Fruit fly (Drosophila melanogaster) whole organism, embryonic: ENCODE data around the gene mag.
A peak's percentile ranks its signal among the peaks of the same experiment; 100 is the strongest.

Experiments used
- Antp ChIP-seq: fragments of 200-800 bp; sonication (Bioruptor generic); optimal IDR thresholded peaks from 3 replicates; lab custom pipeline; 2016; ENCODE audit warnings: missing biosample characterization, missing genetic modification characterization
- Awh ChIP-seq: fragments of 200-800 bp; sonication (Bioruptor generic); IDR thresholded peaks from 2 replicates; pipeline ENCODE4, ENCODE4 v1.3.6; 2022; ENCODE audit warnings: missing biosample characterization, missing genetic modification characterization
- CG10209 ChIP-seq: fragments of 200-800 bp; sonication (Bioruptor generic); optimal IDR thresholded peaks from 3 replicates; lab custom pipeline; 2017; ENCODE audit warnings: missing biosample characterization, mild to moderate bottlenecking, missing genetic modification characterization, missing genetic modification reagents
- CG10267 ChIP-seq: fragments of 200-800 bp; sonication (Bioruptor generic); optimal IDR thresholded peaks from 2 replicates; lab custom pipeline; 2018; ENCODE audit warnings: missing biosample characterization, mild to moderate bottlenecking, missing genetic modification characterization, moderate library complexity
- CG10979 ChIP-seq: fragments of 200-800 bp; sonication (Bioruptor generic); optimal IDR thresholded peaks from 2 replicates; lab custom pipeline; 2018; ENCODE audit warnings: missing biosample characterization, mild to moderate bottlenecking, missing genetic modification characterization, moderate library complexity
- CG14667 ChIP-seq: fragments of 200-800 bp; sonication (Bioruptor generic); IDR thresholded peaks from 2 replicates; pipeline ENCODE4 v1.3.6; 2022; ENCODE audit warnings: missing biosample characterization, missing genetic modification characterization
- CG15479 ChIP-seq: fragments of 200-800 bp; sonication (Bioruptor generic); optimal IDR thresholded peaks from 3 replicates; lab custom pipeline; 2019; ENCODE audit warnings: missing biosample characterization, mild to moderate bottlenecking, missing genetic modification characterization, moderate library complexity
- CG15601 ChIP-seq: fragments of 200-800 bp; sonication (Bioruptor generic); optimal IDR thresholded peaks from 3 replicates; lab custom pipeline; 2019; ENCODE audit warnings: missing biosample characterization, mild to moderate bottlenecking, missing genetic modification characterization, moderate library complexity
- CG1602 ChIP-seq: fragments of 200-800 bp; sonication (Bioruptor generic); optimal IDR thresholded peaks from 3 replicates; lab custom pipeline; 2016; ENCODE audit warnings: missing biosample characterization, missing genetic modification characterization
- CG2202 ChIP-seq: fragments of 200-800 bp; sonication (Bioruptor generic); optimal IDR thresholded peaks from 2 replicates; lab custom pipeline; 2018; ENCODE audit warnings: missing biosample characterization, mild to moderate bottlenecking, missing genetic modification characterization
- CG32532 ChIP-seq: fragments of 200-800 bp; sonication (Bioruptor generic); IDR thresholded peaks from 2 replicates; pipeline ENCODE4 v1.3.6; 2022; ENCODE audit warnings: missing biosample characterization, missing genetic modification characterization
- CG33213 ChIP-seq: fragments of 200-800 bp; sonication (Bioruptor generic); optimal IDR thresholded peaks from 3 replicates; lab custom pipeline; 2016; ENCODE audit warnings: missing biosample characterization, missing genetic modification characterization
- CG34422 ChIP-seq: fragments of 200-800 bp; sonication (Bioruptor generic); IDR thresholded peaks from 3 replicates; pipeline ENCODE4 v1.3.6; 2022; ENCODE audit warnings: missing biosample characterization, missing genetic modification characterization
- CG4820 ChIP-seq: fragments of 200-800 bp; sonication (Bioruptor generic); optimal IDR thresholded peaks from 3 replicates; lab custom pipeline; 2016; ENCODE audit warnings: missing biosample characterization, missing genetic modification characterization
- CG5953 ChIP-seq: fragments of 200-800 bp; sonication (Bioruptor generic); IDR thresholded peaks from 2 replicates; pipeline ENCODE4 v1.3.6; 2022; ENCODE audit warnings: missing biosample characterization, missing genetic modification characterization
- CG6654 ChIP-seq: fragments of 200-800 bp; sonication (Bioruptor generic); optimal IDR thresholded peaks from 2 replicates; lab custom pipeline; 2017; ENCODE audit warnings: missing biosample characterization, mild to moderate bottlenecking, missing genetic modification characterization
- CG6683 ChIP-seq: fragments of 200-800 bp; sonication (Bioruptor generic); optimal IDR thresholded peaks from 2 replicates; lab custom pipeline; 2017; ENCODE audit warnings: missing biosample characterization, mild to moderate bottlenecking, missing genetic modification characterization, missing genetic modification reagents
- CG7556 ChIP-seq: fragments of 200-800 bp; sonication (Bioruptor generic); optimal IDR thresholded peaks from 2 replicates; lab custom pipeline; 2017; ENCODE audit warnings: missing biosample characterization, mild to moderate bottlenecking, missing genetic modification characterization
- CG9727 ChIP-seq: fragments of 200-800 bp; sonication (Bioruptor generic); optimal IDR thresholded peaks from 3 replicates; lab custom pipeline; 2017; ENCODE audit warnings: missing biosample characterization, mild to moderate bottlenecking, missing genetic modification characterization
- CG9797 ChIP-seq: fragments of 200-800 bp; sonication (Bioruptor generic); optimal IDR thresholded peaks from 3 replicates; lab custom pipeline; 2018; ENCODE audit warnings: missing biosample characterization, mild to moderate bottlenecking, missing genetic modification characterization
- CG9817 ChIP-seq: fragments of 200-800 bp; sonication (Bioruptor generic); optimal IDR thresholded peaks from 2 replicates; lab custom pipeline; 2018; ENCODE audit warnings: missing biosample characterization, mild to moderate bottlenecking, missing genetic modification characterization, moderate library complexity
- CHES-1-like ChIP-seq: fragments of 200-800 bp; sonication (Bioruptor generic); optimal IDR thresholded peaks from 2 replicates; lab custom pipeline; 2016; ENCODE audit warnings: missing biosample characterization, missing genetic modification characterization
- Ets65A ChIP-seq: fragments of 200-800 bp; sonication (Bioruptor generic); peaks from one replicate; lab custom pipeline; 2016; ENCODE audit warnings: missing biosample characterization, missing genetic modification characterization
- GATAe ChIP-seq: fragments of 200-800 bp; sonication (Bioruptor generic); conservative IDR thresholded peaks from 2 replicates; pipeline ENCODE4 v1.3.6; 2022; ENCODE audit warnings: missing biosample characterization, missing genetic modification characterization
- Hr51 ChIP-seq, 2 experiments: fragments of 200-800 bp; sonication (Bioruptor generic); optimal IDR thresholded peaks; 2 replicates in 1 of 2; 3 replicates in 1 of 2; lab custom pipeline; 2016 to 2018; ENCODE audit warnings: missing biosample characterization in 2 of 2, missing genetic modification characterization in 2 of 2, mild to moderate bottlenecking in 1 of 2, moderate library complexity in 1 of 2
- Lpt ChIP-seq: fragments of >200 bp; optimal IDR thresholded peaks from 2 replicates; lab custom pipeline; 2018; ENCODE audit warnings: missing biosample characterization, missing genetic modification characterization
- MBD-R2 ChIP-seq: fragments of 200-800 bp; sonication (Bioruptor generic); IDR thresholded peaks from 2 replicates; pipeline ENCODE4 v1.3.6; 2022; ENCODE audit warnings: missing biosample characterization, missing genetic modification characterization
- MTF-1 ChIP-seq: fragments of 200-800 bp; sonication (Bioruptor generic); optimal IDR thresholded peaks from 2 replicates; lab custom pipeline; 2018; ENCODE audit warnings: missing biosample characterization, mild to moderate bottlenecking, missing genetic modification characterization, borderline replicate concordance
- Myb ChIP-seq: fragments of 200-800 bp; sonication (Bioruptor generic); optimal IDR thresholded peaks from 2 replicates; lab custom pipeline; 2016; ENCODE audit warnings: missing biosample characterization, missing genetic modification characterization
- Spps ChIP-seq: fragments of 200-800 bp; sonication (Bioruptor generic); optimal IDR thresholded peaks from 2 replicates; lab custom pipeline; 2018; ENCODE audit warnings: missing biosample characterization, mild to moderate bottlenecking, missing genetic modification characterization
- TFAM ChIP-seq: fragments of 200-800 bp; sonication (Bioruptor generic); optimal IDR thresholded peaks from 2 replicates; lab custom pipeline; 2017; ENCODE audit warnings: missing biosample characterization, missing genetic modification characterization, inconsistent platforms
- Xbp1 ChIP-seq: fragments of 200-800 bp; sonication (Bioruptor generic); optimal IDR thresholded peaks from 3 replicates; lab custom pipeline; 2016; ENCODE audit warnings: missing biosample characterization, mild to moderate bottlenecking, missing genetic modification characterization
- ac ChIP-seq: fragments of 200-800 bp; sonication (Bioruptor generic); optimal IDR thresholded peaks from 3 replicates; lab custom pipeline; 2017; ENCODE audit warnings: missing biosample characterization, mild to moderate bottlenecking, missing genetic modification characterization
- az2 ChIP-seq: fragments of 200-800 bp; sonication (Bioruptor generic); optimal IDR thresholded peaks from 3 replicates; lab custom pipeline; 2016; ENCODE audit warnings: missing biosample characterization, missing genetic modification characterization
- caup ChIP-seq: fragments of 200-800 bp; sonication (Bioruptor generic); optimal IDR thresholded peaks from 3 replicates; lab custom pipeline; 2017; ENCODE audit warnings: missing biosample characterization, mild to moderate bottlenecking, missing genetic modification characterization, moderate library complexity; ENCODE audit not compliant: severe bottlenecking
- corto ChIP-seq: fragments of 200-800 bp; sonication (Bioruptor generic); optimal IDR thresholded peaks from 2 replicates; lab custom pipeline; 2016; ENCODE audit warnings: missing biosample characterization, mild to moderate bottlenecking, missing genetic modification characterization, moderate library complexity
- dimm ChIP-seq: fragments of 200-800 bp; sonication (Bioruptor generic); IDR thresholded peaks from 2 replicates; pipeline ENCODE4 v1.3.6; 2022; ENCODE audit warnings: missing biosample characterization, missing genetic modification characterization
- esg ChIP-seq: fragments of 200-800 bp; sonication (Bioruptor generic); conservative IDR thresholded peaks from 2 replicates; pipeline ENCODE4 v1.3.6; 2022; ENCODE audit warnings: missing biosample characterization, missing genetic modification characterization
- grn ChIP-seq: fragments of 200-800 bp; sonication (Bioruptor generic); optimal IDR thresholded peaks from 3 replicates; lab custom pipeline; 2017; ENCODE audit warnings: missing biosample characterization, missing genetic modification characterization
- ham ChIP-seq: fragments of 200-800 bp; sonication (Bioruptor generic); IDR thresholded peaks from 2 replicates; pipeline ENCODE4 v1.3.6; 2022; ENCODE audit warnings: missing biosample characterization, missing genetic modification characterization
- hbn ChIP-seq: fragments of 200-800 bp; sonication (Bioruptor generic); IDR thresholded peaks from 2 replicates; pipeline ENCODE4 v1.3.6; 2022; ENCODE audit warnings: missing biosample characterization, missing genetic modification characterization; ENCODE audit not compliant: partially characterized antibody
- jing ChIP-seq: fragments of 200-800 bp; sonication (Bioruptor generic); optimal IDR thresholded peaks from 2 replicates; lab custom pipeline; 2018; ENCODE audit warnings: missing biosample characterization, mild to moderate bottlenecking, missing genetic modification characterization
- maf-S ChIP-seq: fragments of 200-800 bp; sonication (Bioruptor generic); optimal IDR thresholded peaks from 2 replicates; lab custom pipeline; 2016; ENCODE audit warnings: missing biosample characterization, missing genetic modification characterization
- org-1 ChIP-seq: fragments of 200-800 bp; sonication (Bioruptor generic); optimal IDR thresholded peaks from 2 replicates; lab custom pipeline; 2017; ENCODE audit warnings: missing biosample characterization, missing genetic modification characterization
- pho ChIP-seq: fragments of 200-800 bp; sonication (Bioruptor generic); optimal IDR thresholded peaks from 2 replicates; lab custom pipeline; 2016; ENCODE audit warnings: missing biosample characterization, missing genetic modification characterization
- pros ChIP-seq: fragments of 200-800 bp; sonication (Bioruptor generic); optimal IDR thresholded peaks from 3 replicates; lab custom pipeline; 2019; ENCODE audit warnings: missing biosample characterization, mild to moderate bottlenecking, missing genetic modification characterization, moderate library complexity
- run ChIP-seq: fragments of 200-800 bp; sonication (Bioruptor generic); optimal IDR thresholded peaks from 3 replicates; lab custom pipeline; 2018; ENCODE audit warnings: missing biosample characterization, mild to moderate bottlenecking, missing genetic modification characterization
- tin ChIP-seq: fragments of 200-800 bp; sonication (Bioruptor generic); optimal IDR thresholded peaks from 3 replicates; lab custom pipeline; 2016; ENCODE audit warnings: missing biosample characterization, missing genetic modification characterization
- unpg ChIP-seq: fragments of 200-800 bp; sonication (Bioruptor generic); optimal IDR thresholded peaks from 3 replicates; lab custom pipeline; 2018; ENCODE audit warnings: missing biosample characterization, mild to moderate bottlenecking, missing genetic modification characterization, moderate library complexity

Gene mag

DNA sequence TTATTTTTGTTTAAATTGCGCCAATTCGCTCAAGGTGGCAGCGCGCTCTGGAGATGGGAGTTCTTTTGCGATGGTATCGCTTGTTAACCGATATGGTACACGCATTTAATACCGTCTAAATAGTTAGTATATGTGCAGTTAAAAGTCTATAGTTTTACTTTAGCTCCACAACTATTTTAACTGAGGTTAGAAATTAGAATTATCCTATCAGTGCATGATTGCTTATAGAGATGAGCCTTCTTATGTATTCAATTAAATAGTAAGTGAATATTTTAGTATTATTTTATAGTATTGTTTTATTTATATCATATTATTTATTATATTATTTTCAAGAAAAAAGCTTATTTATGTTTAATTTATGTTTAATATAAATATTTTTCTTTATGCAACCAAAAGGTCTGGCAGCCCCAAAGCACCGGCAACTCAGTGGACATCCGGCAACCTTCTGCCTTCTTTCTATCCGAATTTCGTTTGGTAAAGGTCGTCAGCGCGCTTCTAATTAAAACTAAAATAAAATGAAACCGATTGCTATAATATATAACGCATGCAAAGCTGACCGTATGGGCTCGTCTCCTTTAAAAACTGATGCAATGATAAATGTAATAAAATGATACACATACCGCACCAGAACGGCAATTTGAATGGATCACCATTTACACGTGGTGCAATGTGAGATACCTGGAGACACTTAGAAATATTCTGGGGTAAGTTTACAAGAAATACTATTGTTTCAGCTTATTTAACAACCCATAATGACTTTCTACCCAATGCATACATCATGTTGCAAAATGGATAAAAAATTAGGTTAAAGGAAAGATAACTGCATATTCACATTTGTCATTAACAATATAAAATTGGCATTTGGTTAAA is 7.4 kb upstream of the mag start, which contains the start of gene CG5199 (continued):
- peak; percentile 63 for TF ChIP-seq caup (GFP tag; lab: Kevin White, UChicago)
- TF ChIP-seq CG33213 (GFP tag; lab: Kevin White, UChicago) = peak; percentile 12
- TF ChIP-seq Lpt (GFP tag; lab: Kevin White, UChicago) = no peak
- peak; percentile 67 for TF ChIP-seq CG4820 (GFP tag; lab: Kevin White, UChicago)
- peak; percentile 66 for TF ChIP-seq unpg
- no peak for TF ChIP-seq grn (GFP tag; lab: Kevin White, UChicago)
- no peak for TF ChIP-seq dimm
- TF ChIP-seq ac = no peak
- TF ChIP-seq az2 (GFP tag; lab: Kevin White, UChicago) = peak; percentile 46
- TF ChIP-seq CG2202 (tag; lab: Kevin White, UChicago) = peak; percentile 10
- TF ChIP-seq CG7556 (GFP tag; lab: Kevin White, UChicago) = peak; percentile 75
- peak; percentile 57 for TF ChIP-seq CG34422 (GFP tag; lab: Robert Waterston, UW)
- peak; percentile 64 for TF ChIP-seq Xbp1
- TF ChIP-seq Hr51 (GFP tag; optimal IDR thresholded peaks at IDR 0.05; lab: Kevin White, UChicago) = peak; percentile 0 to 65
- TF ChIP-seq CG1602 (GFP tag; lab: Kevin White, UChicago) = peak; percentile 56
- no peak for TF ChIP-seq GATAe (GFP tag; lab: Robert Waterston, UW)
- peak; percentile 79 for TF ChIP-seq CG9817
- no peak for TF ChIP-seq run (tag; lab: Kevin White, UChicago)
- peak; percentile 79 for TF ChIP-seq tin (GFP tag; lab: Kevin White, UChicago)
- no peak for TF ChIP-seq TFAM (GFP tag; lab: Kevin White, UChicago)
- peak; percentile 61 for TF ChIP-seq hbn (GFP tag; lab: Robert Waterston, UW)
- TF ChIP-seq CG10267 (tag; lab: Kevin White, UChicago) = peak; percentile 69
- peak; percentile 15 for TF ChIP-seq pho (GFP tag; lab: Kevin White, UChicago)
- peak; percentile 65 for TF ChIP-seq CG15601 (tag; lab: Kevin White, UChicago)
- peak; percentile 25 for TF ChIP-seq Myb (GFP tag; lab: Kevin White, UChicago)
- peak; percentile 10 for TF ChIP-seq CG6654 (GFP tag; lab: Kevin White, UChicago)
- TF ChIP-seq CG9797 (GFP tag; lab: Kevin White, UChicago) = peak; percentile 35
- no peak; the same call in 1 of the 2 replicates for TF ChIP-seq MBD-R2 (GFP tag; lab: Robert Waterston, UW)
- TF ChIP-seq CG15479 (GFP tag; lab: Kevin White, UChicago) = peak; percentile 43
- no peak for TF ChIP-seq Awh
- peak; percentile 49; the same call in 1 of the 2 replicates for TF ChIP-seq CG32532 (GFP tag; lab: Robert Waterston, UW)
- TF ChIP-seq CG9727 = peak; percentile 87
- no peak for TF ChIP-seq jing (GFP tag; lab: Kevin White, UChicago)
- TF ChIP-seq esg = peak; percentile 33; the same call in 1 of the 2 replicates
- TF ChIP-seq CG10209 (GFP tag; lab: Kevin White, UChicago) = peak; percentile 74
- peak; percentile 60 for TF ChIP-seq CG14667 (GFP tag; lab: Robert Waterston, UW)
- no peak for TF ChIP-seq pros
- no peak for TF ChIP-seq MTF-1 (GFP tag; lab: Kevin White, UChicago)
- TF ChIP-seq org-1 (GFP tag; lab: Kevin White, UChicago) = no peak
- peak; percentile 19 for TF ChIP-seq CG6683 (GFP tag; lab: Kevin White, UChicago)
- peak; percentile 92 for TF ChIP-seq Ets65A (GFP tag; lab: Kevin White, UChicago)
- peak; percentile 49 for TF ChIP-seq Antp (GFP tag; lab: Kevin White, UChicago)
- TF ChIP-seq corto (GFP tag; lab: Kevin White, UChicago) = no peak
- TF ChIP-seq Spps (tag; lab: Kevin White, UChicago) = peak; percentile 26
- peak; percentile 4 for TF ChIP-seq maf-S (GFP tag; lab: Kevin White, UChicago)
- TF ChIP-seq CHES-1-like (GFP tag; lab: Kevin White, UChicago) = peak; percentile 28
- peak; percentile 59 for TF ChIP-seq CG10979 (tag; lab: Kevin White, UChicago)
- no peak for TF ChIP-seq CG5953
- TF ChIP-seq ham (GFP tag; lab: Robert Waterston, UW) = no peak
